Worm (Caenorhabditis elegans): Measurements from ENCODE around the gene pde-4.

DNA sequence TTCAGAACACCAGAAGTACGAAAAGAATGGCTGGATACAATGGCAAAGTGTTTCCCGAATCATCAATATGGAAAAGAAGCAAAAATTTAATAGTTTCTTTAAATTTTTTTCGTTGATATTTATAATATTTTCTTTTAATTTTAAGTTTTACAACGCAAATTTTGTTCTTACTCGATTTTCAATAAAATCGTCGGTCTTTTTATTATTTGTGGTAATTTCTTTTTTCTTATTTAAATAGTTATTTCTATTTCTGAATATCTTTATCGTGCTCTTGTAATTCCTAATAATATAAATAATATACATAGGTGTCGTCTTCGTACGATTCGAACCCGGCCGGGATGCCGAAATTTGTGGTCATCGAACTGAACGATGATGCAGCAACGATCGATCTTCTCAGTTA is 20.7 kb upstream of the pde-4 start, which contains the start of gene lir-1:
- TF ChIP-seq unc-62 (GFP tag; optimal IDR thresholded peaks at IDR 0.05) (no peak), fos-1 (tag; optimal IDR thresholded peaks at IDR 0.05) (no peak), ztf-11 (tag; optimal IDR thresholded peaks at IDR 0.05) (no peak), R02D3.7 (tag; optimal IDR thresholded peaks at IDR 0.05) (no peak), nhr-76 (tag; optimal IDR thresholded peaks at IDR 0.05) (no peak), lin-15B (tag; optimal IDR thresholded peaks at IDR 0.05) (no peak), pha-4 (tag; optimal IDR thresholded peaks at IDR 0.05) (no peak), nhr-67 (tag; optimal IDR thresholded peaks at IDR 0.05) (no peak), ceh-16 (tag; optimal IDR thresholded peaks at IDR 0.05) (no peak), egl-27 (tag; optimal IDR thresholded peaks at IDR 0.05) (no peak), elt-3 (tag; optimal IDR thresholded peaks at IDR 0.05) (no peak), nhr-12 (tag; optimal IDR thresholded peaks at IDR 0.05) (no peak)
